Fruit fly (Drosophila melanogaster): ENCODE measurements around the gene Nup98-96.
A peak's percentile ranks its signal among the peaks of the same experiment; 100 is the strongest.

Nup98-96 gene

dm6 chr3R:23726740-23727139, 54.7 kb downstream of the Nup98-96 start:
- TF ChIP-seq ovo (GFP tag; optimal IDR thresholded peaks at IDR 0.05) (no peak), bab1 (GFP tag; optimal IDR thresholded peaks at IDR 0.05) (peak; percentile 20), CG5204 (GFP tag; optimal IDR thresholded peaks at IDR 0.05) (peak; percentile 66), CG7101 (tag; optimal IDR thresholded peaks at IDR 0.05) (peak; percentile 76), kay (GFP tag; ENCODE audit: borderline replicate concordance) (peak; percentile 88), Mnt (GFP tag; optimal IDR thresholded peaks at IDR 0.05) (peak; percentile 25), CG7045 (GFP tag; optimal IDR thresholded peaks at IDR 0.05) (peak; percentile 78), tj (GFP tag; optimal IDR thresholded peaks at IDR 0.05) (peak; percentile 13), toe (GFP tag; optimal IDR thresholded peaks at IDR 0.05) (peak; percentile 67), CG12768 (GFP tag; optimal IDR thresholded peaks at IDR 0.05) (peak; percentile 49), CG33017 (tag; optimal IDR thresholded peaks at IDR 0.05) (peak; percentile 87), cnc (optimal IDR thresholded peaks at IDR 0.05) (no peak), Crg-1 (GFP tag; optimal IDR thresholded peaks at IDR 0.05) (no peak), cic (GFP tag; optimal IDR thresholded peaks at IDR 0.05) (no peak), pad (GFP tag; optimal IDR thresholded peaks at IDR 0.05) (peak; percentile 22), Clk (GFP tag; optimal IDR thresholded peaks at IDR 0.05) (no peak), CG1620 (GFP tag; optimal IDR thresholded peaks at IDR 0.05) (no peak), Hr96 (GFP tag; optimal IDR thresholded peaks at IDR 0.05) (peak; percentile 4), CG11617 (GFP tag; optimal IDR thresholded peaks at IDR 0.05) (peak; percentile 69), CG14711 (tag; optimal IDR thresholded peaks at IDR 0.05) (peak; percentile 79)

DNA sequence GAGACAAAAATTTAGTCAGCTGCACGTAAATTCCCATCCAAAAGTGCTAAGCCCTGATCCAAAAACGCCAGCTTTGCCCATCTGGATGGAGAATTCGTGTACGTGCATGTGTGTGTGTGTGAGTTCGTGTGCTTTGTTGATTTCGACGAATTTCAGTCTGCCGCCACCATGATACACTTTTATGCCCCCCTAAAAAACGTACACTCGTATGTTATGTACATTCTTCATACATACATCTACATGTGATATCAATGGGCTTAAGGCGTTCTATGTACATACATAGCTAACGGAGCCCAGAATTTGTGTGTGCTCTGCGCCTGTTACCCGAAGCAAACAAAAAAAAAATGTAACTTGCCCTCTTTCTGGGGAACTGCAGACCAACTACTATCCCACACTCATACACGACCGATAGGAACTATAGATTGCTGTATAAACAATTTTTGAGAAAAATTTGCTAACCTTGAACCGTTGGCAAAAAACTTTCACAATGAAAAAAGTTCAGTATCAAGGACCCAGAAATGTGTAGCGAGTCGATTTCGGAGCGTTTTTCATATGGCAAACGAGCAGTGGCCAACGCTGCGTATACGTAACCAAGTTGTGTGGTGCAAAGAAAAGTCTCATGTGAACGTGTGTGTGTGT, 55.6 kb downstream of the Nup98-96 start:
- TF ChIP-seq bab1 (GFP tag; optimal IDR thresholded peaks at IDR 0.05) = no peak
- TF ChIP-seq CG12768 (GFP tag; optimal IDR thresholded peaks at IDR 0.05) = peak; percentile 32
- no peak for TF ChIP-seq CG1620 (GFP tag; optimal IDR thresholded peaks at IDR 0.05)
- TF ChIP-seq pad (GFP tag; optimal IDR thresholded peaks at IDR 0.05) = no peak

DNA sequence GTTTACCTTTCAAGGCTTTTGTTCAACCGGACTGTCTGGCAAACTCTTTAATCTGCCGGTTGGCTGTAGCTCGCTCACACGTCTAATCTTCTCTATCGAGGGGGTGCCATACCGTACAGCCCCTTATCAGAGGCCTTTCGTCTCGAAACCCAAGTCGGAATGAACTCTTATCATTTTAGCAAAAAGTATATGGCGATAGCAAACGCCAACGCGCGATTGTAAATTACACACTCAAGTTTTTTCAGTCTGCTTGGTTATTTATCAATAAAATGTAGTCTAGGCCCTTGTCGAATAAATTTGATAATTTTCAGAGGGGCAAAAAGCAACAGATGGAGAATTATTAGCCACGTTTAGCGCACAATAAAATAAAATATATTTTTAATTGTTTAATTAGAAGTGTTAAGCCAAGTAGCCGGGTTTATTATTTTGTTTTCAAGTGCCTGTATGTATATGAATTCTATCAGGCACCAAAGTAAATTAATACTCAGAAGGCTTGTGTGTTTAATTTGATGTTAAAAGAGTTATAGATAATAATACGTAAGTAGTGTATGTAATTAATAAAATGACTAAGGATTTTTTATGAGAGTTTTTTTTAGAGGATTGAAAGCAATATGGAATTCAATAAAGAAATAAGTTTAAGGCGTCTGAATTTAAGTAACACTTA, 56.4 kb downstream of the Nup98-96 start:
- TF ChIP-seq Mnt (GFP tag; optimal IDR thresholded peaks at IDR 0.05) = peak; percentile 34
- no peak for TF ChIP-seq kay (GFP tag; ENCODE audit: borderline replicate concordance)
- TF ChIP-seq CG5204 (GFP tag; optimal IDR thresholded peaks at IDR 0.05) = no peak
- peak; percentile 90 for TF ChIP-seq cic (GFP tag; optimal IDR thresholded peaks at IDR 0.05)
- TF ChIP-seq CG33017 (tag; optimal IDR thresholded peaks at IDR 0.05) = peak; percentile 24
- peak; percentile 18 for TF ChIP-seq CG12768 (GFP tag; optimal IDR thresholded peaks at IDR 0.05)
- TF ChIP-seq cnc (optimal IDR thresholded peaks at IDR 0.05) = peak in 1 of 2 experiments; percentile 16
- no peak for TF ChIP-seq tj (GFP tag; optimal IDR thresholded peaks at IDR 0.05)
- no peak for TF ChIP-seq toe (GFP tag; optimal IDR thresholded peaks at IDR 0.05)
- TF ChIP-seq Hr96 (GFP tag; optimal IDR thresholded peaks at IDR 0.05) = no peak
- no peak for TF ChIP-seq Crg-1 (GFP tag; optimal IDR thresholded peaks at IDR 0.05)
- no peak for TF ChIP-seq CG11617 (GFP tag; optimal IDR thresholded peaks at IDR 0.05)
